Worm (Caenorhabditis elegans): ENCODE data around the gene cyp-34A9.

cyp-34A9 gene

ce11 chrV:4016780-4017179 is 46.4 kb upstream of the cyp-34A9 start, which contains the start of gene srw-89:
srw-89 (plus strand) TSS chrV:4017080.
- TF ChIP-seq vab-7 (GFP tag; IDR thresholded peaks at IDR 0.05) (no peak), saeg-2 (GFP tag; IDR thresholded peaks at IDR 0.05) (no peak), daf-8 (GFP tag; IDR thresholded peaks at IDR 0.05) (no peak), nhr-6 (tag; optimal IDR thresholded peaks at IDR 0.05) (no peak), spr-3 (GFP tag; optimal IDR thresholded peaks at IDR 0.05) (no peak), hif-1 (tag; optimal IDR thresholded peaks at IDR 0.05) (no peak), T20F7.1 (GFP tag; optimal IDR thresholded peaks at IDR 0.05) (no peak), ama-1 (optimal IDR thresholded peaks at IDR 0.05) (no peak), unc-62 (GFP tag; optimal IDR thresholded peaks at IDR 0.05 in 1 of 2) (no peak), unc-62 (tag; optimal IDR thresholded peaks at IDR 0.05) (no peak), tra-1 (GFP tag; IDR thresholded peaks at IDR 0.05) (no peak), T26A8.4 (GFP tag; IDR thresholded peaks at IDR 0.05) (no peak), nhr-25 (tag; optimal IDR thresholded peaks at IDR 0.05; ENCODE audit: borderline replicate concordance, insufficient read depth) (no peak), F26F4.8 (GFP tag; conservative IDR thresholded peaks at IDR 0.05) (no peak), skn-1 (tag; optimal IDR thresholded peaks at IDR 0.05) (no peak), lin-29 (GFP tag; IDR thresholded peaks at IDR 0.05) (no peak), zip-11 (GFP tag; IDR thresholded peaks at IDR 0.05) (no peak), ctbp-1 (GFP tag; IDR thresholded peaks at IDR 0.05) (no peak), ZK546.5 (tag; optimal IDR thresholded peaks at IDR 0.05) (no peak)

DNA sequence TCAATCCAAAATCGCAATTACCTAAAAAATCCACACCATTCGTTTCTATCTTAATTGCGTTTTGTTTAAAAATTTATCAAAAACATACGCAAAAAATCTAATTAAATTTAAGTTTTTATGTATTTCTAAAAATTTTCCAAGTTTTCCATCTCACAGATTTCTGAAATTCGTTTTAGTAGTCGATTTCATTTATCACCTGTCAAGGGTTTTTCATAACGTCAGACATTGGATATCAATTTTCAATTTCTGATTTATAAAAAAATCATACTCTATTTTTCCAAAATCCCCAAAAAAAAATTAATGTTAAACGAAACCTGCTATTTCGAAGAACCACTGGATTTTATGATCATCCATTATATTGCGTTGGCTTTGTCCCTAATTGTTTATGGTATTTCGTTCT is 39.8 kb upstream of the cyp-34A9 start, which contains the start of gene srh-4:
Gene srh-4, plus strand, starts transcription at position 301 of the 400 bp plus-strand sequence.
- TF ChIP-seq aha-1 (tag) (peak; percentile 3), ceh-20 (GFP tag; IDR thresholded peaks at IDR 0.05) (no peak), duxl-1 (tag; optimal IDR thresholded peaks at IDR 0.05; ENCODE audit: poor library complexity) (no peak), D1046.2 (GFP tag; IDR thresholded peaks at IDR 0.05) (no peak)

DNA sequence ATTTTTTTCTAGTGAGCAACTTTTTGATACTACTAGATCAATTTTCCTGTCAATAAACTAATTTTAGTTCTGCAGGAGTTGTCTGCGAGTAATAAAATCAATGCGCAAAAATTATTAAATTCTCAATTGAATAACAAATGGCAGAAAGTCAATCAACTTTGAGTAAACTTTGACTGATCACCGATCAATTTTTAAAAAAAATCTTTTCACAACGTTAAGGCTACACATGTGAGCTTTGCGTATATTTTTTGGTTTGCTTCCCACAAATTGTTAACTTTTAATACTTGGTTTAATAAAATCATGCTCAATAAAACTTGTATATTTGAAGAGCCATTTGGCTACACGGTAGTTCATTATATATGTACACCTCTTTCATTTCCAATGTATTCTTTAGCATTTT is 37.6 kb upstream of the cyp-34A9 start, which contains the start of gene srh-7:
Gene srh-7, plus strand, starts transcription at position 301 of the 400 bp plus-strand sequence.
- TF ChIP-seq nhr-25 (tag; optimal IDR thresholded peaks at IDR 0.05; ENCODE audit: borderline replicate concordance, insufficient read depth) = no peak
- TF ChIP-seq Y75B8A.6 (GFP tag; IDR thresholded peaks at IDR 0.05) = no peak
- TF ChIP-seq duxl-1 (tag; optimal IDR thresholded peaks at IDR 0.05; ENCODE audit: poor library complexity) = no peak
- no peak for TF ChIP-seq ceh-32 (tag; optimal IDR thresholded peaks at IDR 0.05; ENCODE audit: poor library complexity)
- TF ChIP-seq pqm-1 (tag; optimal IDR thresholded peaks at IDR 0.05) = no peak
- no peak for TF ChIP-seq hmg-1.1 (GFP tag; IDR thresholded peaks at IDR 0.05)
- no peak for TF ChIP-seq T20F7.1 (GFP tag; optimal IDR thresholded peaks at IDR 0.05)
- no peak for TF ChIP-seq snpc-1.2 (GFP tag; IDR thresholded peaks at IDR 0.05)
- no peak for TF ChIP-seq dmd-9 (GFP tag; IDR thresholded peaks at IDR 0.05)
- no peak for TF ChIP-seq F26F4.8 (GFP tag; conservative IDR thresholded peaks at IDR 0.05)
- no peak for TF ChIP-seq ceh-82 (tag; optimal IDR thresholded peaks at IDR 0.05)
- TF ChIP-seq mxl-3 (GFP tag; optimal IDR thresholded peaks at IDR 0.05) = no peak
- no peak for TF ChIP-seq D1046.2 (GFP tag; IDR thresholded peaks at IDR 0.05)
- TF ChIP-seq nhr-77 (tag; optimal IDR thresholded peaks at IDR 0.05) = no peak
- no peak for TF ChIP-seq nhr-102 (tag; optimal IDR thresholded peaks at IDR 0.05)
- no peak for TF ChIP-seq dpl-1 (GFP tag; optimal IDR thresholded peaks at IDR 0.05)
- TF ChIP-seq spr-1 (tag; optimal IDR thresholded peaks at IDR 0.05) = no peak
- no peak for TF ChIP-seq arid-1 (GFP tag; conservative IDR thresholded peaks at IDR 0.05)

DNA sequence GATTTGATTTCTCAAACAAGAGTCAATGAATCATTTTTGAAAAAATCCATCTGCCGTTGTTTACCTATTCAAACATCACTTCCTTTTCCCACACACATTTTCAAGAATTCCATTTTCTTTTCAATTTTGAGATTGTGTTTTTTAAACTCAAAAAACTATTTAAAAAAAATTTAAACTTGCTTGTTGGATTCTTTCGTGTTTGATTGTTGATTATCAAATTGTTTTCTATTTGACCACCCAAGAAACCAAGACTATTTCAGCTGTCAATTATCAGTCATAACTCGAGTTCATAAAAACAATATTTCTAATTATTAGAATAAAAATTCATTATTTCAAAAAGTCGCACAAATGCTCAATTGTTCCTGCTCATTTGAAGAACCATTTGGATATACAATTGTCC is 34.9 kb upstream of the cyp-34A9 start, which contains the start of gene srh-8:
Gene srh-8, plus strand, starts transcription at position 301 of the 400 bp plus-strand sequence.
- TF ChIP-seq hmg-1.1 (GFP tag; IDR thresholded peaks at IDR 0.05) = no peak
- peak; percentile 25 for TF ChIP-seq aha-1 (tag)

All from whole organism, L4 larva.